Worm (Caenorhabditis elegans): ENCODE data around the gene C45B11.9.

- no peak for TF ChIP-seq C17E4.6 (GFP tag; IDR thresholded peaks at IDR 0.05)
- no peak for TF ChIP-seq ekl-4 (GFP tag; IDR thresholded peaks at IDR 0.05)
- TF ChIP-seq lin-35 (GFP tag; optimal IDR thresholded peaks at IDR 0.05) = no peak
- TF ChIP-seq gei-17 (GFP tag; optimal IDR thresholded peaks at IDR 0.05) = no peak
- no peak for TF ChIP-seq zim-3 (tag; optimal IDR thresholded peaks at IDR 0.05)
- no peak for TF ChIP-seq lir-1 (GFP tag; conservative IDR thresholded peaks at IDR 0.05)
- no peak for TF ChIP-seq pha-4 (tag; optimal IDR thresholded peaks at IDR 0.05)
- TF ChIP-seq unc-62 (GFP tag; optimal IDR thresholded peaks at IDR 0.05) = no peak
- TF ChIP-seq zfh-2 (GFP tag; conservative IDR thresholded peaks at IDR 0.05) = no peak
- no peak for TF ChIP-seq fkh-3 (tag; optimal IDR thresholded peaks at IDR 0.05)
- TF ChIP-seq ama-1 (optimal IDR thresholded peaks at IDR 0.05) = no peak
- TF ChIP-seq ama-1 (GFP tag; optimal IDR thresholded peaks at IDR 0.05) = no peak
- TF ChIP-seq sptf-2 (GFP tag; optimal IDR thresholded peaks at IDR 0.05) = no peak
- no peak for TF ChIP-seq pbrm-1 (GFP tag; IDR thresholded peaks at IDR 0.05)
- no peak for TF ChIP-seq efl-1 (GFP tag; optimal IDR thresholded peaks at IDR 0.05)
Measured at ce11 chrV:11046730-11047129, 6.6 kb downstream of the C45B11.9 start, which contains the start of gene dhs-18.
